In genomic region chrX:10252745-10253144, dm6 we compare ENCODE assay signal across 1 fruit fly cellular context.
TF ChIP-seq lines count a peak whose summit lies in the region.

No protein-coding gene starts in this region.

TF ChIP-seq in whole organism, embryonic, 481 proteins besides CTCF, POLR2A, EP300 and RAD21 (continued from another document):
- TF ChIP-seq CG3407 (GFP tag; optimal IDR thresholded peaks at IDR 0.05; lab: Kevin White, UChicago): no peak
- TF ChIP-seq CG5180 (GFP tag; optimal IDR thresholded peaks at IDR 0.05; lab: Kevin White, UChicago): no peak
- TF ChIP-seq CG7357 (GFP tag; IDR thresholded peaks at IDR 0.05; lab: Robert Waterston, UW): no peak
- TF ChIP-seq CG9797 (GFP tag; optimal IDR thresholded peaks at IDR 0.05; lab: Kevin White, UChicago): no peak
- TF ChIP-seq Dbx (GFP tag; IDR thresholded peaks at IDR 0.05; lab: Robert Waterston, UW): no peak
- TF ChIP-seq caup (GFP tag; optimal IDR thresholded peaks at IDR 0.05; lab: Kevin White, UChicago; ENCODE audit: severe bottlenecking): no peak
- TF ChIP-seq Bdp1 (GFP tag; optimal IDR thresholded peaks at IDR 0.05; lab: Kevin White, UChicago): no peak
- TF ChIP-seq BtbVII (GFP tag; optimal IDR thresholded peaks at IDR 0.05; lab: Kevin White, UChicago): no peak
- no peak for TF ChIP-seq Kr (GFP tag; optimal IDR thresholded peaks at IDR 0.05; lab: Kevin White, UChicago)
- no peak for TF ChIP-seq CG17568 (GFP tag; optimal IDR thresholded peaks at IDR 0.05; lab: Kevin White, UChicago)
- no peak for TF ChIP-seq CG1647 (GFP tag; optimal IDR thresholded peaks at IDR 0.05; lab: Kevin White, UChicago)
- no peak for TF ChIP-seq fd102C (GFP tag; optimal IDR thresholded peaks at IDR 0.05; lab: Kevin White, UChicago)
- TF ChIP-seq CG33557 (GFP tag; optimal IDR thresholded peaks at IDR 0.05; lab: Kevin White, UChicago): no peak
- TF ChIP-seq Trl (optimal IDR thresholded peaks at IDR 0.05; lab: Kevin White, UChicago): no peak
- no peak for TF ChIP-seq Trl (GFP tag; optimal IDR thresholded peaks at IDR 0.05; lab: Kevin White, UChicago)
- TF ChIP-seq CG2678 (tag; optimal IDR thresholded peaks at IDR 0.05; lab: Kevin White, UChicago): no peak
- no peak for TF ChIP-seq pan (optimal IDR thresholded peaks at IDR 0.05; lab: Kevin White, UChicago)
- no peak for TF ChIP-seq pan (GFP tag; optimal IDR thresholded peaks at IDR 0.05 in 1 of 2, IDR thresholded peaks at IDR 0.05 in 1 of 2)
- no peak for TF ChIP-seq prd (optimal IDR thresholded peaks at IDR 0.05; lab: Kevin White, UChicago)
- no peak for TF ChIP-seq prd (GFP tag; IDR thresholded peaks at IDR 0.05; lab: Robert Waterston, UW)
- TF ChIP-seq odd (GFP tag; optimal IDR thresholded peaks at IDR 0.05; lab: Kevin White, UChicago): no peak
- peak; percentile 72 for TF ChIP-seq CG7372 (GFP tag; IDR thresholded peaks at IDR 0.05; lab: Robert Waterston, UW)
- no peak for TF ChIP-seq Optix (GFP tag; IDR thresholded peaks at IDR 0.05; lab: Robert Waterston, UW)
- TF ChIP-seq CG31441 (GFP tag; IDR thresholded peaks at IDR 0.05; lab: Robert Waterston, UW): no peak
- TF ChIP-seq CoRest (tag; optimal IDR thresholded peaks at IDR 0.05; lab: Kevin White, UChicago): peak; percentile 12
- TF ChIP-seq Pdp1 (GFP tag; optimal IDR thresholded peaks at IDR 0.05; lab: Kevin White, UChicago): no peak
- no peak for TF ChIP-seq kni (GFP tag; optimal IDR thresholded peaks at IDR 0.05; lab: Kevin White, UChicago)
- no peak for TF ChIP-seq CG12104 (GFP tag; optimal IDR thresholded peaks at IDR 0.05; lab: Kevin White, UChicago)
- no peak for TF ChIP-seq salm (tag; optimal IDR thresholded peaks at IDR 0.05; lab: Kevin White, UChicago)
- no peak for TF ChIP-seq CG10959 (GFP tag; IDR thresholded peaks at IDR 0.05; lab: Robert Waterston, UW)
- TF ChIP-seq CG34422 (GFP tag; IDR thresholded peaks at IDR 0.05; lab: Robert Waterston, UW): no peak
- TF ChIP-seq Lim3 (GFP tag; IDR thresholded peaks at IDR 0.05; lab: Robert Waterston, UW): no peak
TF ChIP-seq in whole organism, embryonic: peak in this region for 10.
